Worm (Caenorhabditis elegans) whole organism, mixed stage, embryonic: ENCODE measurements around the gene ndnf-1.

ENCODE experiments used
- M03D4.4 ChIP-seq: sonication (generic microtip); optimal IDR thresholded peaks from 2 replicates; lab custom pipeline; 2017; ENCODE audit warnings: mild to moderate bottlenecking, missing genetic modification characterization, missing compliant biosample characterization
- blmp-1 ChIP-seq: fragments of 150-350 bp; optimal IDR thresholded peaks from 2 replicates; lab custom pipeline; 2014; ENCODE audit warnings: missing biosample characterization, missing genetic modification characterization
- ces-1 ChIP-seq: fragments of 150-350 bp; optimal IDR thresholded peaks from 2 replicates; lab custom pipeline; 2014; ENCODE audit warnings: missing biosample characterization, missing genetic modification reagents, missing genetic modification characterization
- cnd-1 ChIP-seq: fragments of 200-800 bp; sonication (Bioruptor generic); optimal IDR thresholded peaks from 2 replicates; lab custom pipeline; 2018; ENCODE audit warnings: mild to moderate bottlenecking, missing genetic modification characterization, missing compliant biosample characterization
- drap-1 ChIP-seq: fragments of 200-800 bp; sonication (Bioruptor generic); optimal IDR thresholded peaks from 3 replicates; lab custom pipeline; 2018; ENCODE audit warnings: mild to moderate bottlenecking, missing genetic modification characterization, missing compliant biosample characterization
- ham-2 ChIP-seq: fragments of 200-800 bp; sonication (Bioruptor generic); optimal IDR thresholded peaks from 2 replicates; lab custom pipeline; 2018; ENCODE audit warnings: mild to moderate bottlenecking, missing genetic modification characterization, missing compliant biosample characterization
- lin-13 ChIP-seq: fragments of 150-350 bp; optimal IDR thresholded peaks from 2 replicates; lab custom pipeline; 2014; ENCODE audit warnings: missing biosample characterization, missing genetic modification characterization
- mls-2 ChIP-seq: sonication (generic microtip); optimal IDR thresholded peaks from 2 replicates; lab custom pipeline; 2016; ENCODE audit warnings: mild to moderate bottlenecking, missing genetic modification characterization, moderate library complexity, missing compliant biosample characterization
- nhr-2 ChIP-seq: fragments of 150-350 bp; optimal IDR thresholded peaks from 2 replicates; lab custom pipeline; 2014; ENCODE audit warnings: missing biosample characterization, missing genetic modification characterization
- nhr-237 ChIP-seq: fragments of 150-350 bp; optimal IDR thresholded peaks from 2 replicates; lab custom pipeline; 2014; ENCODE audit warnings: missing biosample characterization, missing genetic modification characterization
- sptf-1 ChIP-seq: sonication (generic microtip); optimal IDR thresholded peaks from 2 replicates; lab custom pipeline; 2017; ENCODE audit warnings: mild to moderate bottlenecking, missing genetic modification characterization, moderate library complexity, missing compliant biosample characterization
- unc-120 ChIP-seq: sonication (generic microtip); optimal IDR thresholded peaks from 2 replicates; lab custom pipeline; 2017; ENCODE audit warnings: missing genetic modification characterization, missing compliant biosample characterization; ENCODE audit not compliant: poor library complexity, severe bottlenecking
- unc-62 ChIP-seq: fragments of 150-350 bp; optimal IDR thresholded peaks from 2 replicates; lab custom pipeline; 2014; ENCODE audit warnings: missing biosample characterization, missing genetic modification reagents, missing genetic modification characterization
- ztf-11 ChIP-seq: fragments of 150-350 bp; optimal IDR thresholded peaks from 2 replicates; lab custom pipeline; 2014; ENCODE audit warnings: missing biosample characterization, missing genetic modification characterization

The ndnf-1 gene

DNA sequence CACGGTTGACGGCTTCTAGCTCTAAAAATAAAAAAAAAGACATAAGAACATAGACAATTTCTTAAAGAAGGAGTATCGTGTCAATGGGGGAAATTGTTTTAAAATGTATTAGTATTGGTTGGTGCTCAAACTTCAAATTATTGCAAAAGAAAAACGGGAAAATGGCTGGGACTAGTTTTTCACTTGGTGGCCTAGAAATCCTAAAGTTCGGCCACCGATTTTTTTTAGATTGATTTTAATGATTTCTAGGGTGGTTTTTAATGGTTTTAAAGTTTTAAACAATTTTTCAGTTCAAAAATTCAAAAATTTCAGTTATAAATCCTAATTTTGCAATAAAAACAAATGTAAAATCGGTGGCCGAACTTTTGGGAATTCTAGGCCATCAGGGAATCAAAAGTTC, 42.0 kb downstream of the ndnf-1 start:
- TF ChIP-seq sptf-1 (no peak), M03D4.4 (tag; lab: Kevin White, UChicago) (no peak), unc-120 (no peak), lin-13 (tag; lab: Kevin White, UChicago) (no peak), ztf-11 (tag; lab: Kevin White, UChicago) (no peak), unc-62 (GFP tag; lab: Kevin White, UChicago) (no peak), blmp-1 (tag; lab: Kevin White, UChicago) (no peak), mls-2 (tag; lab: Kevin White, UChicago) (no peak), drap-1 (no peak)

ce11 chrIV:2982443-2982842, 46.3 kb downstream of the ndnf-1 start:
- TF ChIP-seq nhr-237 (no peak), ces-1 (peak; percentile 97)
- TF ChIP-seq, all 35 proteins: peak for 1

ce11 chrIV:2978384-2978783, 50.4 kb downstream of the ndnf-1 start, which contains the start of gene lad-2:
Gene lad-2 (minus strand): TSS chrIV:2978484.
- no peak for TF ChIP-seq ham-2 (GFP tag; lab: Kevin White, UChicago)
- no peak for TF ChIP-seq cnd-1 (tag; lab: Kevin White, UChicago)
- TF ChIP-seq lin-13 (tag; lab: Kevin White, UChicago): no peak
- TF ChIP-seq nhr-2 (tag; lab: Kevin White, UChicago): no peak
- TF ChIP-seq ces-1: peak; percentile 35
